Fruit fly (Drosophila melanogaster): ENCODE data around the gene Grp170.

The Grp170 gene

DNA sequence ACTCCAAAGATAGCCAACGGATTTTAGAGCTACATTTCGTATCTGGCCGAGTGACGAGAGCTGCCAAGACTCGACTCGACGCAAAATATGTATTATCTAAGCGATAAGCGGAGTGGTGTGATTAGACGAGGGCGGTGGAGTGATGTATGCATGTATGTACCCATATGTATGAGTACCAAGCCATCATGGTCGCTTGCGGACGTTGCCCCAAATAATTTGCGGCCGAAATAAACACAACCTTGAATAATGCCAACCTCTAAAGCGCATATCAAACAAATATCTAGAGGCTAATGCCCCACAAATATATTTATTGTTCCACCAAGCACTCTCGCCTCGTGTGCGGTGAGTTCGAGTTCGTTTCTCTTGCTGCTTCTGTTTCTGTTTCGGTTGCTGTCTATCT, 28.0 kb upstream of the Grp170 start:
- TF ChIP-seq CTCF (optimal IDR thresholded peaks at IDR 0.05) (no peak), CG8478 (optimal IDR thresholded peaks at IDR 0.05) (no peak)

dm6 chrX:2301613-2302522, 27.0 kb upstream of the Grp170 start:
- TF ChIP-seq CG8478 (optimal IDR thresholded peaks at IDR 0.05) (no peak), CTCF (optimal IDR thresholded peaks at IDR 0.05) (no peak)

DNA sequence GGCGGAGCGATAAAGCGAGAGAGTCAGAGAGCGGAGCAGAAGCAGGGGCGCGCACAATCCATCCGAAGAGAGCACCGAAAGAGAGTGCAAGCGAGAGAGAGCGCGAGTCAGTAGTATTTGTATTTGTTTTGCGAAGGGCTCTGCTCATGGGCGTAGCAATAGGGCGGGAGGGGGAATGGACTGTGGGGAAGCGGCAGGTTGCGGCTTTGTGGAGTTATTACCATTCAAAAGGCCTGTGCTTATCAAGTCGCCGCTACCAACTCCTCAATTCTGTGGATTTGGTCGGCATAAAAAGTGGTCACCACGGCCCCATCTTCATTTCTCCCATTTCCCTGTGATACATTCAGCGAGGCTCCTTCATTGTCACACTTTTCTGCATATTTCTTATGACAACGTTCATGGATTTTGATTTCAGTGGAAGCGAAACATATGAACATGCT, 26.2 kb upstream of the Grp170 start:
- TF ChIP-seq CG8478 (optimal IDR thresholded peaks at IDR 0.05) (no peak), CTCF (optimal IDR thresholded peaks at IDR 0.05) (no peak)

dm6 chrX:2300293-2301068, 25.6 kb upstream of the Grp170 start:
- TF ChIP-seq CTCF (optimal IDR thresholded peaks at IDR 0.05) (no peak), CG8478 (optimal IDR thresholded peaks at IDR 0.05) (no peak)

dm6 chrX:2298708-2299370, 24.0 kb upstream of the Grp170 start:
- no peak for TF ChIP-seq CTCF (optimal IDR thresholded peaks at IDR 0.05)
- TF ChIP-seq CG8478 (optimal IDR thresholded peaks at IDR 0.05) = no peak

DNA sequence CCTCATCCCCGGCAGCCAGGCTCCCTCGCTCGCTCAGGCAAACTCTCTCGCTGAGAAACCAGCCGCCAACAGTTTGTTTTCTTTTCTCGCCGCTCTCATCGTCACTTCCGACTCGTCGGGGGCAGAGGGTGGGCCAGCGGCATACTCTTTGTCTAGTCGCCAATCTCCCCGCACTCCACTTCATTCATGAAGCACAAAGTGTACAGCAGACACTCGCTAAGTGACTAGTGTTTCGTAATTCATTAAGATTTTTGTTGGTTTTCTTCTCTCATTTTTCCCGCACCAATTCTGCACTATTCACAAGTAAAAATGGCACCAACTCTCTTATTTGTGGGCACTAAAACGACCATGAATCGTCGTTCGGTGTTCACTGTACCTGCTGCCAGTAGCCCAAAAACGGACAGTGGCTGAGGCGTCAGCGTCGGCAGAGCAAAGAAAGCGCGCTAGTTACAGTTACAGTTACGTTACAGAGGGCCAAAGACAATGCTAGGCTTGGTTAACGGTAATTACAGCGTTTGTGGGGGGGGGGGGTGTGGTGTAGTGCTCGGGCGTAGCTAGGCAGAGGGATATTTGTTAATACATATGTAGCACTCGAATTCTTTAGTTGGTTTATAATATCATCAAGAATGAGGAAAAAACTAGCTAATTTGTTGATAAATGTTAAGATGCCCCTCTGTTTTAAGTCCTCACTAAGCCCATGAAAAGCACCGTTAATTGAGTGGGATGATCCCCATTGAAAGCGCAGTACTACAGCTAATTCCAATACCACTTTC, 22.7 kb upstream of the Grp170 start:
- no peak for TF ChIP-seq CG8478 (optimal IDR thresholded peaks at IDR 0.05)
- TF ChIP-seq CTCF (optimal IDR thresholded peaks at IDR 0.05) = no peak

DNA sequence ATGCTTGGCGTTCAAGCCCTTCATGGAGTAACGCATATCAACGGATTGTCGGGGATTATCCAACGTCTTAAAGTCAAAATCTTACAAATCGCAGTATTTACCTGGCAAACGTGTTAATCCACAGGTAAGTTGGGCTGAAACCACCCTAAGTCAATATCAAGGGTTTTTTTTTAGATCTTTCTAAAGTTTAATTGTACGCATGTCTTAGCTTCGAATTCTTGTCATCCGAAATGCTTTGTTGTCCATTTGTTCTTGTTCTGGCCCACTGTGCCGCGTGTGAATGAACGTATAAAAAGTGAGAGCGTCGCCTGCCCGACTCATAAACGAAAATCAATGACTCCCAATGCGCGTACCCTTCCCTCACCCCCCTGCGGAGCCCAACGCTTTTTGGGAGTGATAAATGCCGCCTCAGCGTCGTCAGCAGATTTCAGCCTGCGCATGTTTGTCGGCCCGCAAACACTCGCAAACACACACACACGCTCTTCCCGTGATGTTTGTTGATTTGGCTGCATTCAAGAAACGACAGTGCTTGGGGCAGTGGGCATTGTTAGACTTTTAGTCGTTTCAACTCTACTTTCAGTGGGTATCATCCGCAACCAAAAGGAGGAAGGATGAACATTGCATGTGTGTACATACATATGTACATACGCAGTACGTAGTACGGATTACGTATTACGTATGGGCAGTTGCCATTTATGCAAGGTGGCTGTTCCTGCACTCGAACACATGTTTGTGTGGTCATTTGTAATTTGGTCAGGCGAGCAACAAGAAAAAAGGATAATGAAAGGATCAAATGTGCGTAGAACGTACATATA, 21.6 kb upstream of the Grp170 start:
- TF ChIP-seq CTCF (optimal IDR thresholded peaks at IDR 0.05) = no peak
- TF ChIP-seq CG8478 (optimal IDR thresholded peaks at IDR 0.05) = no peak

DNA sequence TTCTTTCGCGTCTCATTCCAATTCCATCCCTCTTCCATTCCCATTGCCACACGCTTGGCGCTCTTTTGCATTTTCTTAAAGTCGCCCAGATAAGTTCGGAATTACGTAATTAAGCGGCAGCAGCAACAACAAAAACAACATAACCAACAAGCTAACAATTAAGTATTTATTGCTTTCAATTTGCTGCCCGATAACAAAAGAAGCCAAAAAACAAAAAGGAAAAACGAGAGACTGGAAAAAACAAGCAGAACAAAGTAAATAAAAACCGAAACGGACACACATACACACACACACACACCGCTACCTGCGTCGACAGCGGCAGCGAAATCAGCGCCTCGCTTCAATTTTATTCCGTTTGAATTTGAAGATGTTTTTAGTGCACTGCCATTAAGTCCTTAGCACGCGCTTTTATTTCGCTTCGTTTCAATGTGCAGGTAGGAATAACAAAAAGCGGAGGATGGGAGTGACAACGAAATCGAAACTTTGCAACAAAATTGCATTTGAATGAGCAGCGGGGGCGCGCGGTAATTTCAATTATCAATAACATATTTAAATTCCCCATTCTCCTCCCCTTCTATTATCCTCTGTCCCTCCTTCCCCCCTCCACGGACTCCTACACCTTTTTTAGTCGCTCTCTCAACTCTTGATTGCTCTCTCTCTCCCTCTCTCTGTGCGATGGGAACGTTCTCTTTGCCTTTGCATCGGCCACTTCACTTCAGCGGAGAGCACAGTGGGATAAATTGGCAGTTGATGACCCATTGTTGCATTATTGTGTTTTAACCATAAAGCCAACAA, 20.8 kb upstream of the Grp170 start, which contains the start of gene Raf:
Raf (plus strand) TSS at position 32 of the 795 bp plus-strand sequence.
- TF ChIP-seq CTCF (optimal IDR thresholded peaks at IDR 0.05) (no peak), CG8478 (optimal IDR thresholded peaks at IDR 0.05) (no peak)

- TF ChIP-seq CG8478 (optimal IDR thresholded peaks at IDR 0.05) (no peak), CTCF (optimal IDR thresholded peaks at IDR 0.05) (no peak)
Observed at dm6 chrX:2294474-2295434, 19.9 kb upstream of the Grp170 start.

dm6 chrX:2293294-2293988, 18.6 kb upstream of the Grp170 start, which contains the start of gene CG2865:
Gene CG2865 (minus strand): TSS chrX:2293411.
- TF ChIP-seq CTCF (optimal IDR thresholded peaks at IDR 0.05) = no peak
- no peak for TF ChIP-seq CG8478 (optimal IDR thresholded peaks at IDR 0.05)

DNA sequence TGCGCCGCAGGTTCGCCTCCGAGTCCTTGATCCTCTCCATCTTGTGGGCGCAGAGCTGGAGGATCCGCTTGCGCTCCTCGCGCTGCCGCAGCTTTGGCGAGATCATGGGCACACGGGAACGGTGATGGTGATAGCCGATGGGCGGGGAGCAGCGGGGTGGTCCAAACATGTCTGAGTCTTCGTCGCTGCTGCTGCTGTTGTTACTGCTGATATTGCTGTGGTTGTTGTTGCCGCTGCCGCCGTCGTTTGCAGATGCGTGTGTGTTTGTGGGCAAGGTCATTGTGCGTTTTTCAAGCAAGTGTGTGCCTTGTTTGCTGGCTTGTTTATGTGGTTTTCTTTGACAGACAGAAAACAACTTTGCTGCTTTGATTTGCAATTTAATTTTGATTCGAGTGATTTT, 17.5 kb upstream of the Grp170 start:
- TF ChIP-seq CG8478 (optimal IDR thresholded peaks at IDR 0.05) (no peak), CTCF (optimal IDR thresholded peaks at IDR 0.05) (no peak)
